Worm (Caenorhabditis elegans) whole organism, young adult: ENCODE results near the gene F54F2.6.

Experiments
- B0035.1 ChIP-seq: sonication (generic microtip); optimal IDR thresholded peaks from 2 replicates; lab custom pipeline; 2016; ENCODE audit warnings: missing genetic modification characterization, mild to moderate bottlenecking, missing compliant biosample characterization, missing genotype, missing genetic modification reagents
- C06A6.2 ChIP-seq: fragments of 200-800 bp; sonication (Bioruptor generic); conservative IDR thresholded peaks from 2 replicates; pipeline ENCODE4 v1.3.6; 2022; ENCODE audit warnings: missing genetic modification characterization, missing compliant biosample characterization
- F10E7.11 ChIP-seq: sonication (generic microtip); optimal IDR thresholded peaks from 2 replicates; lab custom pipeline; 2017; ENCODE audit warnings: mild to moderate bottlenecking, missing genetic modification characterization, moderate library complexity, missing compliant biosample characterization
- F52B5.7 ChIP-seq: sonication (generic microtip); optimal IDR thresholded peaks from 2 replicates; lab custom pipeline; 2016; ENCODE audit warnings: mild to moderate bottlenecking, missing genetic modification characterization, missing compliant biosample characterization
- F55B11.4 ChIP-seq: sonication (generic microtip); optimal IDR thresholded peaks from 2 replicates; lab custom pipeline; 2016; ENCODE audit warnings: missing compliant biosample characterization, missing genetic modification characterization, borderline replicate concordance; ENCODE audit not compliant: insufficient read depth
- Y53F4B.3 ChIP-seq: fragments of 200-800 bp; sonication (Bioruptor generic); IDR thresholded peaks from 2 replicates; pipeline ENCODE4 v1.3.6; 2022; ENCODE audit warnings: missing genetic modification reagents, missing genetic modification characterization, missing compliant biosample characterization
- Y53G8AR.9 ChIP-seq: fragments of 200-800 bp; sonication (Bioruptor generic); conservative IDR thresholded peaks from 2 replicates; pipeline ENCODE4 v1.3.6; 2022; ENCODE audit warnings: missing genetic modification reagents, missing genetic modification characterization, missing compliant biosample characterization
- Y67H2A.10 ChIP-seq: fragments of 200-800 bp; sonication (Bioruptor generic); conservative IDR thresholded peaks from 2 replicates; pipeline ENCODE4 v1.3.6; 2022; ENCODE audit warnings: missing genetic modification reagents, missing genetic modification characterization, missing compliant biosample characterization
- Y79H2A.3 ChIP-seq: fragments of 200-800 bp; sonication (Bioruptor generic); conservative IDR thresholded peaks from 2 replicates; pipeline ENCODE4 v1.3.6; 2022; ENCODE audit warnings: missing genetic modification reagents, missing genetic modification characterization, missing compliant biosample characterization
- ZK185.1 ChIP-seq: sonication (generic microtip); optimal IDR thresholded peaks from 2 replicates; lab custom pipeline; 2016; ENCODE audit warnings: mild to moderate bottlenecking, missing genetic modification characterization, missing compliant biosample characterization; ENCODE audit not compliant: poor library complexity, severe bottlenecking
- attf-3 ChIP-seq: fragments of 200-800 bp; sonication (Bioruptor generic); conservative IDR thresholded peaks from 2 replicates; pipeline ENCODE4 v1.3.6; 2022; ENCODE audit warnings: missing genetic modification reagents, missing genetic modification characterization, missing compliant biosample characterization
- ccch-3 ChIP-seq: fragments of 200-800 bp; sonication (Bioruptor generic); optimal IDR thresholded peaks from 2 replicates; lab custom pipeline; 2018; ENCODE audit warnings: mild to moderate bottlenecking, missing genetic modification characterization, missing compliant biosample characterization
- ceh-100 ChIP-seq: fragments of 200-800 bp; sonication (Bioruptor generic); IDR thresholded peaks from 2 replicates; pipeline ENCODE4 v1.3.6; 2022; ENCODE audit warnings: missing genetic modification reagents, missing genetic modification characterization, missing compliant biosample characterization
- ceh-40 ChIP-seq: fragments of 200-800 bp; sonication (Bioruptor generic); IDR thresholded peaks from 2 replicates; pipeline ENCODE4 v1.3.6; 2022; ENCODE audit warnings: missing genetic modification characterization, missing compliant biosample characterization
- ceh-58 ChIP-seq: fragments of 200-800 bp; sonication (Bioruptor generic); IDR thresholded peaks from 2 replicates; pipeline ENCODE4 v1.3.6; 2022; ENCODE audit warnings: missing genetic modification characterization, missing compliant biosample characterization
- dpff-1 ChIP-seq: sonication (generic microtip); optimal IDR thresholded peaks from 2 replicates; lab custom pipeline; 2017; ENCODE audit warnings: mild to moderate bottlenecking, missing genetic modification characterization, missing compliant biosample characterization
- efl-1 ChIP-seq: fragments of 150-350 bp; optimal IDR thresholded peaks from 2 replicates; lab custom pipeline; 2014; ENCODE audit warnings: missing biosample characterization, missing genetic modification reagents, missing genetic modification characterization
- egl-18 ChIP-seq: fragments of 200-800 bp; sonication (Bioruptor generic); IDR thresholded peaks from 2 replicates; pipeline ENCODE4 v1.3.6; 2022; ENCODE audit warnings: missing genetic modification reagents, missing genetic modification characterization, missing compliant biosample characterization
- egrh-3 ChIP-seq: fragments of 200-800 bp; sonication (Bioruptor generic); IDR thresholded peaks from 2 replicates; pipeline ENCODE4 v1.3.6; 2022; ENCODE audit warnings: missing genetic modification reagents, missing genetic modification characterization, missing compliant biosample characterization
- ekl-4 ChIP-seq: fragments of 200-800 bp; sonication (Bioruptor generic); IDR thresholded peaks from 2 replicates; pipeline ENCODE4 v1.3.6; 2022; ENCODE audit warnings: missing genetic modification reagents, missing genetic modification characterization, missing compliant biosample characterization
- ets-4 ChIP-seq: fragments of 200-800 bp; sonication (Bioruptor generic); optimal IDR thresholded peaks from 2 replicates; lab custom pipeline; 2018; ENCODE audit warnings: mild to moderate bottlenecking, missing genetic modification characterization, missing compliant biosample characterization
- gei-17 ChIP-seq: fragments of 200-800 bp; sonication (Bioruptor generic); optimal IDR thresholded peaks from 2 replicates; lab custom pipeline; 2018; ENCODE audit warnings: mild to moderate bottlenecking, missing genetic modification characterization, missing compliant biosample characterization
- let-607 ChIP-seq, 2 experiments: fragments of 200-800 bp in 1 of 2; sonication (Bioruptor generic) in 1 of 2; sonication (generic microtip) in 1 of 2; optimal IDR thresholded peaks; 2 replicates each; lab custom pipeline; 2016 to 2018; ENCODE audit warnings: mild to moderate bottlenecking in 2 of 2, missing compliant biosample characterization in 2 of 2, missing genetic modification characterization in 2 of 2, moderate library complexity in 2 of 2, missing genotype in 1 of 2
- lin-26 ChIP-seq: fragments of 200-800 bp; sonication (Bioruptor generic); IDR thresholded peaks from 2 replicates; pipeline ENCODE4 v1.3.6; 2022; ENCODE audit warnings: missing genetic modification reagents, missing genetic modification characterization, missing compliant biosample characterization
- lin-40 ChIP-seq: sonication (generic microtip); optimal IDR thresholded peaks from 2 replicates; lab custom pipeline; 2016; ENCODE audit warnings: missing genetic modification characterization, mild to moderate bottlenecking, missing compliant biosample characterization, missing genotype, missing genetic modification reagents
- madf-10 ChIP-seq: sonication (generic microtip); optimal IDR thresholded peaks from 2 replicates; lab custom pipeline; 2016; ENCODE audit warnings: mild to moderate bottlenecking, missing genetic modification characterization, missing compliant biosample characterization
- madf-8 ChIP-seq: fragments of 200-800 bp; sonication (Bioruptor generic); conservative IDR thresholded peaks from 2 replicates; pipeline ENCODE4 v1.3.6; 2022; ENCODE audit warnings: missing genetic modification reagents, missing genetic modification characterization, missing compliant biosample characterization
- nfya-1 ChIP-seq: sonication (generic microtip); optimal IDR thresholded peaks from 2 replicates; lab custom pipeline; 2017; ENCODE audit warnings: antibody characterized with exemption, missing compliant biosample characterization, missing genetic modification characterization, borderline replicate concordance; ENCODE audit not compliant: insufficient read depth
- nhr-80 ChIP-seq: sonication (generic microtip); optimal IDR thresholded peaks from 2 replicates; lab custom pipeline; 2016; ENCODE audit warnings: missing genetic modification characterization, missing compliant biosample characterization
- somi-1 ChIP-seq: fragments of 200-800 bp; sonication (Bioruptor generic); optimal IDR thresholded peaks from 2 replicates; lab custom pipeline; 2018; ENCODE audit warnings: mild to moderate bottlenecking, missing genetic modification characterization, missing compliant biosample characterization
- sptf-2 ChIP-seq: fragments of 200-800 bp; sonication (Bioruptor generic); optimal IDR thresholded peaks from 2 replicates; lab custom pipeline; 2018; ENCODE audit warnings: mild to moderate bottlenecking, missing genetic modification characterization, missing compliant biosample characterization
- tbp1 ChIP-seq: fragments of 200-800 bp; sonication (Bioruptor generic); optimal IDR thresholded peaks from 2 replicates; lab custom pipeline; 2018; ENCODE audit warnings: mild to moderate bottlenecking, missing genetic modification characterization, missing compliant biosample characterization
- tlf-1 ChIP-seq: fragments of 200-800 bp; sonication (Bioruptor generic); optimal IDR thresholded peaks from 2 replicates; lab custom pipeline; 2018; ENCODE audit warnings: mild to moderate bottlenecking, missing genetic modification characterization, missing compliant biosample characterization

F54F2.6 gene

DNA sequence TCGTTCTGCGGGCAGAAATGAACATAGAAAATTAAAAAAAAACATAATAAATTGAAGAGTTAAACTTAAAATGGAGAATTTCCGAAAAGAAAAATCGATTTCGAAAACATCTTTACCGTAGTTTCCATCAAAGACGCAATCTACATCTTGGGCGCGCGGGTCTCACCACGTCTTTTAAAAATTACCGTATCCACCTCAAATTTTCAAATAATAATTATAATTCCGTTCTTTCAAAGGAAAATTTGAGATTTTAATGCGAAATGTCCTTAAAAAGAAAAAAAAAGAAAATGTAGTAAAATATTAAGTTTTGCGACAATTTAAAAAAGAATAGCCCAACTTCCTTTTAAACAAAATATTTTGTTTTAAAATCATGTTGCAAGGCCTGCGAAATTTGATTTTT is 37.4 kb downstream of the F54F2.6 start (continued):
- no peak for TF ChIP-seq ZK185.1 (tag; lab: Kevin White, UChicago)
- no peak for TF ChIP-seq somi-1
- TF ChIP-seq let-607 (tag; optimal IDR thresholded peaks at IDR 0.05; lab: Kevin White, UChicago): no peak
- no peak for TF ChIP-seq ccch-3
- TF ChIP-seq gei-17: no peak
- TF ChIP-seq F55B11.4 (tag; lab: Kevin White, UChicago): no peak
- no peak for TF ChIP-seq F10E7.11 (tag; lab: Kevin White, UChicago)
- no peak for TF ChIP-seq Y79H2A.3 (GFP tag; lab: Robert Waterston, UW)
- TF ChIP-seq madf-8 (GFP tag; lab: Robert Waterston, UW): 0 out of 2 replicates have a peak, but pooled peaks have one; percentile 31
- no peak for TF ChIP-seq ceh-40
- TF ChIP-seq lin-26 (GFP tag; lab: Robert Waterston, UW): no peak
- TF ChIP-seq ceh-58: no peak

- TF ChIP-seq ets-4 (GFP tag; lab: Kevin White, UChicago): no peak
- peak; percentile 16 for TF ChIP-seq nhr-80 (tag; lab: Kevin White, UChicago)
- 0 out of 2 replicates have a peak, but pooled peaks have one; percentile 15 for TF ChIP-seq Y53G8AR.9 (GFP tag; lab: Robert Waterston, UW)
- TF ChIP-seq Y67H2A.10 (GFP tag; lab: Robert Waterston, UW): no peak
- no peak for TF ChIP-seq egl-18 (GFP tag; lab: Robert Waterston, UW)
- no peak for TF ChIP-seq ceh-100 (GFP tag; lab: Robert Waterston, UW)
- no peak for TF ChIP-seq madf-10 (tag; lab: Kevin White, UChicago)
Measured at ce11 chrIII:8762016-8762415, 38.5 kb downstream of the F54F2.6 start.

DNA sequence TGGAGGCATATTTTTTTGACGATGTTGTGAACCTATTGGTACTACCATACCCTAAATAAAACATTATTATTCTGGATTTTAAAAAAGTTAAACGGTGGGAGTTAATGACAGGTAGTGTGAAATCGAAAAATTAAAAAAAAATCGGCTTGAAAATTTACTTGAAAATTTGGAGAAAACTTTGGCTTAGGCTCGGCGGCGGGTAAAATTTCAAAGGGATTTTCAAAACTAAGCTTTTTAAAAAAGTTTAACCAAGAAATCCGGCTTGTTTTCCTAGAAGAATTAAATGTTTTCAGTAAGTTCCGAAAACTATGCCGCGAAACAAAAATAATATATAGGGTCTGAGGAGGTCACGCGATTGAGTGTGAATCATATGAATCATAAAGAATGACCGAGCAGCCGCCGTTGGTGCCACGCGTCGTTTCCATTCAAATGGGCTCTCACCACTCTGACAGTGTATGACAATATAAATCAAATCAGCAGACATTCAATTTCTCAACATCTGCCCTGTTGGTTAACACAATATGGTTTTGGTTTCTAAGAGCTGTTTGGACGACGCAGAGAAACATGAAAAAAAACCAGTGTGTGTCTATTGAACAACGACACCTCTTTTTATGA is 39.4 kb downstream of the F54F2.6 start, which contains the start of gene aak-1:
Gene aak-1, minus strand, starts transcription at position 51 of the 615 bp plus-strand sequence.
- TF ChIP-seq dpff-1 (tag; lab: Kevin White, UChicago) (no peak), ceh-58 (no peak), Y53G8AR.9 (GFP tag; lab: Robert Waterston, UW) (no peak), efl-1 (GFP tag; lab: Kevin White, UChicago) (no peak), ekl-4 (no peak), lin-40 (tag; lab: Kevin White, UChicago) (no peak), B0035.1 (tag; lab: Kevin White, UChicago) (no peak), nfya-1 (tag; lab: Kevin White, UChicago) (no peak), F52B5.7 (tag; lab: Kevin White, UChicago) (no peak), Y53F4B.3 (GFP tag; lab: Robert Waterston, UW) (no peak), egrh-3 (GFP tag; lab: Robert Waterston, UW) (no peak)

DNA sequence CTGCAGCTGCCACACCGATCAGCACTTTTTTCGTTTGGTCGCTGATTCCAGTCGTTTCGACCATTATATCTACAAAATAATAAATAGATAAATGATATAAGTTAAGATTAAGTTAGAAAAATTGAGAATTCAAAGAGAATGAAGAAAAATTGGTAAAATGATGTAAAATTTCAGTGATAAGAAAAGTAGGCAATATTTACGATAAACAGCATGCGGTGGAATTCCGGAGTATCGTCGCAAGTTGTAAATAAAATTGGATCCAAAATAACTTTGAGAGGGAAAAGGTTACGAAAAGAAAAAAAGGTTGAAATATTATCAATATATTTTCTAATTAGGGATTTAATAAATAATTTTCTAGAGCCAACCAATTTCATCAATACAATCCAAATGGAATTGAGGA is 45.8 kb downstream of the F54F2.6 start, which contains the start of gene tomm-70:
Gene tomm-70, minus strand, starts transcription at position 69 of the 400 bp plus-strand sequence.
- TF ChIP-seq attf-3: peak; percentile 81
- TF ChIP-seq tlf-1 (GFP tag; lab: Kevin White, UChicago): no peak

DNA sequence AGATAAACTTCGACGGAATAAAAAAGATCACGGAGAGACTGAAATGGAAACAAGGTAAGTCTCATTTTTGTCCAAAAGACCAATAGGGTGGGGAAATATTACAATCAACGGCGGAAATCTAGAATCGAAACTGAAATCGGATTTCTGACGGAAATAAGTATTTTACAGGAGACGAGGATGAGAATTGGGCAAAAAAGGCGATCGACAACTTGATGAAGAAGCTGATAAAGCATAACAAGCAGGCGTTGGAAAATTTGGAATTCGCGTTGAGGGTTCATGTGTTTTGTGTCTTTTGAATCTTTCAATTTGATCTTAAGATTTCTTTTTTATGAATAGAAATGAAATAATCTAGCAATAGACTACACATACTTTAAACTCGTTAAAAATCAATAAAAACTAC is 49.9 kb downstream of the F54F2.6 start, which contains the start of gene ugtp-1:
Gene ugtp-1, minus strand, starts transcription at position 101 of the 400 bp plus-strand sequence.
- TF ChIP-seq sptf-2 (no peak), tbp1 (GFP tag; lab: Kevin White, UChicago) (no peak), C06A6.2 (GFP tag; lab: Robert Waterston, UW) (no peak)
